Worm (Caenorhabditis elegans) whole organism, L4 larva: ENCODE measurements around the gene ret-1.

ENCODE experiments used
- F49E8.2 ChIP-seq: sonication (generic microtip); optimal IDR thresholded peaks from 2 replicates; lab custom pipeline; 2016; ENCODE audit warnings: missing compliant biosample characterization, mild to moderate bottlenecking, missing genetic modification characterization, borderline replicate concordance
- T20F7.1 ChIP-seq: fragments of 200-800 bp; sonication (Bioruptor generic); optimal IDR thresholded peaks from 2 replicates; lab custom pipeline; 2018; ENCODE audit warnings: mild to moderate bottlenecking, missing genetic modification characterization, missing compliant biosample characterization
- T26A8.4 ChIP-seq: fragments of 200-800 bp; sonication (Bioruptor generic); IDR thresholded peaks from 2 replicates; pipeline ENCODE4 v1.3.6; 2022; ENCODE audit warnings: missing genetic modification characterization, missing compliant biosample characterization
- ZK546.5 ChIP-seq, 2 experiments: sonication (generic microtip); optimal IDR thresholded peaks; 2 replicates each; lab custom pipeline; 2017; ENCODE audit warnings: missing biosample characterization in 2 of 2, missing genetic modification characterization in 2 of 2
- aha-1 ChIP-seq: fragments of 150-350 bp; peaks from one replicate; lab custom pipeline; 2014; ENCODE audit warnings: missing biosample characterization, missing genetic modification characterization
- arid-1 ChIP-seq: fragments of 200-800 bp; sonication (Bioruptor generic); conservative IDR thresholded peaks from 2 replicates; pipeline ENCODE4 v1.3.6; 2022; ENCODE audit warnings: missing genetic modification reagents, missing genetic modification characterization, missing compliant biosample characterization
- attf-4 ChIP-seq: sonication (generic microtip); optimal IDR thresholded peaks from 3 replicates; lab custom pipeline; 2017; ENCODE audit warnings: missing biosample characterization, missing genetic modification characterization
- ceh-20 ChIP-seq: fragments of 200-800 bp; sonication (Bioruptor generic); IDR thresholded peaks from 2 replicates; pipeline ENCODE4 v1.3.6; 2022; ENCODE audit warnings: missing genetic modification reagents, missing genetic modification characterization, missing compliant biosample characterization
- ceh-82 ChIP-seq: sonication (generic microtip); optimal IDR thresholded peaks from 2 replicates; lab custom pipeline; 2017; ENCODE audit warnings: missing biosample characterization, missing genetic modification characterization
- cey-2 ChIP-seq: sonication (generic microtip); optimal IDR thresholded peaks from 3 replicates; lab custom pipeline; 2017; ENCODE audit warnings: missing genetic modification characterization, mild to moderate bottlenecking, missing compliant biosample characterization, antibody characterized with exemption, borderline replicate concordance; ENCODE audit not compliant: insufficient read depth
- ctbp-1 ChIP-seq: fragments of 200-800 bp; sonication (Bioruptor generic); IDR thresholded peaks from 2 replicates; pipeline ENCODE4 v1.3.6; 2022; ENCODE audit warnings: missing genetic modification reagents, missing genetic modification characterization, missing compliant biosample characterization
- daf-12 ChIP-seq: fragments of 150-350 bp; optimal IDR thresholded peaks from 2 replicates; lab custom pipeline; 2014; ENCODE audit warnings: missing biosample characterization, missing genetic modification reagents, missing genetic modification characterization
- daf-16 ChIP-seq, 3 experiments: sonication (generic microtip); optimal IDR thresholded peaks; 2 replicates each; lab custom pipeline; 2016 to 2017; ENCODE audit warnings: missing genetic modification characterization in 3 of 3, missing genetic modification reagents in 3 of 3, mild to moderate bottlenecking in 2 of 3, missing compliant biosample characterization in 2 of 3, missing biosample characterization in 1 of 3, moderate library complexity in 1 of 3
- daf-19 ChIP-seq: fragments of 200-800 bp; sonication (Bioruptor generic); conservative IDR thresholded peaks from 2 replicates; pipeline ENCODE4 v1.3.6; 2022; ENCODE audit warnings: missing genetic modification characterization, missing compliant biosample characterization
- dmd-6 ChIP-seq: fragments of 200-800 bp; sonication (Bioruptor generic); IDR thresholded peaks from 2 replicates; pipeline ENCODE4 v1.3.6; 2022; ENCODE audit warnings: missing genetic modification reagents, missing genetic modification characterization, missing compliant biosample characterization
- dve-1 ChIP-seq: sonication (generic microtip); optimal IDR thresholded peaks from 2 replicates; lab custom pipeline; 2017; ENCODE audit warnings: antibody characterized with exemption, mild to moderate bottlenecking, missing genetic modification characterization, missing compliant biosample characterization; ENCODE audit not compliant: insufficient read depth
- egl-43 ChIP-seq: fragments of 200-800 bp; sonication (Bioruptor generic); IDR thresholded peaks from 2 replicates; pipeline ENCODE4 v1.3.6; 2022; ENCODE audit warnings: missing genetic modification reagents, missing genetic modification characterization, missing compliant biosample characterization
- fkh-10 ChIP-seq: fragments of 150-350 bp; optimal IDR thresholded peaks from 2 replicates; lab custom pipeline; 2014; ENCODE audit warnings: missing biosample characterization, missing genetic modification reagents, missing genetic modification characterization
- fos-1 ChIP-seq: fragments of 150-350 bp; optimal IDR thresholded peaks from 2 replicates; lab custom pipeline; 2014; ENCODE audit warnings: missing biosample characterization, missing genetic modification characterization
- gei-8 ChIP-seq: fragments of 200-800 bp; sonication (Bioruptor generic); optimal IDR thresholded peaks from 2 replicates; lab custom pipeline; 2018; ENCODE audit warnings: mild to moderate bottlenecking, missing genetic modification characterization, missing compliant biosample characterization
- hlh-11 ChIP-seq: fragments of 200-800 bp; sonication (Bioruptor generic); optimal IDR thresholded peaks from 2 replicates; lab custom pipeline; 2018; ENCODE audit warnings: mild to moderate bottlenecking, missing genetic modification characterization, missing compliant biosample characterization
- hlh-30 ChIP-seq: sonication (generic microtip); optimal IDR thresholded peaks from 2 replicates; lab custom pipeline; 2017; ENCODE audit warnings: antibody characterized with exemption, mild to moderate bottlenecking, missing genetic modification characterization, missing compliant biosample characterization; ENCODE audit not compliant: insufficient read depth
- lin-15B ChIP-seq: fragments of 150-350 bp; sonication (generic microtip); optimal IDR thresholded peaks from 3 replicates; lab custom pipeline; 2014; ENCODE audit warnings: missing biosample characterization, missing genetic modification characterization
- lsy-2 ChIP-seq, 2 experiments: fragments of 150-350 bp in 1 of 2; sonication (generic microtip) in 1 of 2; optimal IDR thresholded peaks; 2 replicates each; lab custom pipeline; 2014 to 2017; ENCODE audit warnings: missing biosample characterization in 2 of 2, missing genetic modification characterization in 2 of 2
- madf-5 ChIP-seq, 2 experiments: fragments of 200-800 bp; sonication (Bioruptor generic); IDR thresholded peaks; 2 replicates each; pipeline ENCODE4 v1.3.6; 2022; ENCODE audit warnings: missing compliant biosample characterization in 2 of 2, missing genetic modification characterization in 2 of 2
- madf-9 ChIP-seq: fragments of 200-800 bp; sonication (Bioruptor generic); conservative IDR thresholded peaks from 2 replicates; pipeline ENCODE4 v1.3.6; 2022; ENCODE audit warnings: missing genetic modification reagents, missing genetic modification characterization, missing compliant biosample characterization
- mdt-29 ChIP-seq: fragments of 200-800 bp; sonication (Bioruptor generic); IDR thresholded peaks from 2 replicates; pipeline ENCODE4 v1.3.6; 2022; ENCODE audit warnings: missing genetic modification reagents, missing genetic modification characterization, missing compliant biosample characterization
- mep-1 ChIP-seq: fragments of 150-350 bp; sonication (generic microtip); optimal IDR thresholded peaks from 3 replicates; lab custom pipeline; 2014; ENCODE audit warnings: missing biosample characterization, missing genetic modification characterization
- mxl-2 ChIP-seq: fragments of 200-800 bp; sonication (Bioruptor generic); conservative IDR thresholded peaks from 2 replicates; pipeline ENCODE4 v1.3.6; 2022; ENCODE audit warnings: missing genetic modification reagents, missing genetic modification characterization, missing compliant biosample characterization
- mxl-3 ChIP-seq: fragments of 200-800 bp; sonication (Bioruptor generic); optimal IDR thresholded peaks from 2 replicates; lab custom pipeline; 2018; ENCODE audit warnings: mild to moderate bottlenecking, missing genetic modification characterization, missing compliant biosample characterization
- nhr-10 ChIP-seq: fragments of 150-350 bp; optimal IDR thresholded peaks from 2 replicates; lab custom pipeline; 2014; ENCODE audit warnings: missing biosample characterization, missing genetic modification characterization
- nhr-11 ChIP-seq: fragments of 150-350 bp; optimal IDR thresholded peaks from 2 replicates; lab custom pipeline; 2014; ENCODE audit warnings: missing biosample characterization, missing genetic modification characterization
- nhr-28 ChIP-seq: fragments of 150-350 bp; optimal IDR thresholded peaks from 2 replicates; lab custom pipeline; 2014; ENCODE audit warnings: missing biosample characterization, missing genetic modification characterization
- nhr-42 ChIP-seq: fragments of 200-800 bp; sonication (Bioruptor generic); IDR thresholded peaks from 2 replicates; pipeline ENCODE4 v1.3.6; 2022; ENCODE audit warnings: missing genetic modification characterization, missing compliant biosample characterization
- nhr-48 ChIP-seq: sonication (generic microtip); optimal IDR thresholded peaks from 2 replicates; lab custom pipeline; 2016; ENCODE audit warnings: mild to moderate bottlenecking, missing genetic modification characterization, missing compliant biosample characterization
- nhr-6 ChIP-seq: fragments of 150-350 bp; optimal IDR thresholded peaks from 2 replicates; lab custom pipeline; 2014; ENCODE audit warnings: missing biosample characterization, missing genetic modification characterization
- nhr-76 ChIP-seq: fragments of 150-350 bp; optimal IDR thresholded peaks from 2 replicates; lab custom pipeline; 2014; ENCODE audit warnings: missing biosample characterization, missing genetic modification characterization
- pha-4 ChIP-seq, 2 experiments: fragments of 150-350 bp in 1 of 2; fragments of 200-800 bp in 1 of 2; sonication (Bioruptor generic) in 1 of 2; IDR thresholded peaks in 1 of 2; optimal IDR thresholded peaks in 1 of 2; 2 replicates each; pipeline versions ENCODE4 v1.3.6 to Lab custom; 2014 to 2022; ENCODE audit warnings: missing genetic modification characterization in 2 of 2, missing genetic modification reagents in 2 of 2, missing biosample characterization in 1 of 2, missing compliant biosample characterization in 1 of 2
- php-3 ChIP-seq: fragments of 200-800 bp; sonication (Bioruptor generic); IDR thresholded peaks from 2 replicates; pipeline ENCODE4 v1.3.6; 2022; ENCODE audit warnings: missing genetic modification reagents, missing genetic modification characterization, missing compliant biosample characterization
- pqm-1 ChIP-seq: sonication (generic microtip); optimal IDR thresholded peaks from 2 replicates; lab custom pipeline; 2017; ENCODE audit warnings: missing biosample characterization, missing genetic modification characterization
- rbr-2 ChIP-seq: sonication (generic microtip); optimal IDR thresholded peaks from 2 replicates; lab custom pipeline; 2016; ENCODE audit warnings: missing genotype, missing genetic modification characterization, missing compliant biosample characterization
- tag-97 ChIP-seq: fragments of 200-800 bp; sonication (Bioruptor generic); IDR thresholded peaks from 2 replicates; pipeline ENCODE4 v1.3.6; 2022; ENCODE audit warnings: missing genetic modification characterization, missing compliant biosample characterization
- tra-1 ChIP-seq: fragments of 200-800 bp; sonication (Bioruptor generic); IDR thresholded peaks from 2 replicates; pipeline ENCODE4 v1.3.6; 2022; ENCODE audit warnings: missing genetic modification reagents, missing genetic modification characterization, missing compliant biosample characterization
- zfp-3 ChIP-seq: fragments of 200-800 bp; sonication (Bioruptor generic); conservative IDR thresholded peaks from 2 replicates; pipeline ENCODE4 v1.3.6; 2022; ENCODE audit warnings: missing genetic modification reagents, missing genetic modification characterization, missing compliant biosample characterization

Gene ret-1

DNA sequence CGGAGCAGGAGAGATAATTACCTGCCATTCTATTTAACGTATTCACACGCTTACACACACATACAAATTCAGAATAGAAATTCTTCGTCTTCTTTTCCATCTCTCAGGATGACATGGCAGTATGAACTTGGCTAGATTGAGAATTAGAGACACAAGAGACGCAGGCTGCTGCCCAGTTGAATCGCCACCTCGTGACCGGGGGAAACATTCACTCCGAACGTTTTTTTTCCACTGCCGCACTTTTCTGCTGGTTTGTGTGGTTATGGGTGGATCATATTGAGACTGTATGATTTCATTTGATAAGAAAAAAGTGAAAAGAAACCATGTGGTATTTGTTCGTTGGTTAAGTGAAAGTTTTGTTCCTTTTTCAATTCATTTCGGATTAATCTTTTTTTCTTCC is 2.4 kb upstream of the ret-1 start (continued):
- TF ChIP-seq nhr-76 (tag; lab: Kevin White, UChicago) (no peak), hlh-11 (tag; lab: Kevin White, UChicago) (peak; percentile 97), tra-1 (GFP tag; lab: Robert Waterston, UW) (peak; percentile 86), hlh-30 (tag; lab: Kevin White, UChicago) (peak; percentile 98), nhr-6 (tag; lab: Kevin White, UChicago) (peak; percentile 24), tag-97 (GFP tag; lab: Robert Waterston, UW) (no peak), lin-15B (tag; lab: Kevin White, UChicago) (no peak), pha-4 (GFP tag; IDR thresholded peaks at IDR 0.05; lab: Robert Waterston, UW) (no peak), pha-4 (tag; optimal IDR thresholded peaks at IDR 0.05; lab: Kevin White, UChicago) (peak; percentile 67), ZK546.5 (tag; optimal IDR thresholded peaks at IDR 0.05; lab: Kevin White, UChicago) (no peak), fos-1 (tag; lab: Kevin White, UChicago) (no peak)

DNA sequence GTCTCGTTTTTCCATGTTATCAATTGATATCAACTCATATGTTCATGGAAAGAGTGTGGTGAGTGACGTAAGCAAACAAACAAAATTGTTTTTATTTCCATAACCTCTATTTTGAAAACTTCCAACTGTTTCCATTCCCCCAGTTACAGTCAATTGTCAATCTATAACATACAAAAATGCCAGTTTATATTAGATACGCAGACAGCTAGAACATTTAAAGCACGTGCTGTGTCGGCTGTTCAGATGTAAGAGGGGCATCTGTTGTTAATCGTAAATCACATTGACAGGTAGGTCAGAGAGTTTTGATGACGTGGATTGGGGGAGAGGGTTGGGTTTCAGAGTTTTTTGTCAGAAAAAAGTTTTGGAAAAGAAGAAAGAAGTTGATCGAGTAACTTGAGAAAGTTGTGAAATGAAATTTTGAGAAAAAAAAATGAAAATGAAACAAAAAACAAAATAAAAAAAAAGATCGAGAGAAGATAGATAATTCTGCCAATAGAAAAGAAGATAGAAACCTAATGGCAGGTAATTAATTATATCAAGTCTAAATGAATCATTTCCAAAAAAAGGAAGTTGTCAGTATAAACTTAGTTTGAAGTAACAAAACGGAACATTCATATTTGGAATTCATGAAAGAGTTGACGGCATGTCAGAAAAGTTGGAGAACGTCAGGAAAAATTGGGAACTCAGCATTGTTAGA is 1.4 kb upstream of the ret-1 start:
- TF ChIP-seq attf-4 (tag; lab: Kevin White, UChicago) (no peak), T20F7.1 (GFP tag; lab: Kevin White, UChicago) (peak; percentile 69), ceh-82 (tag; lab: Kevin White, UChicago) (no peak), dve-1 (tag; lab: Kevin White, UChicago) (peak; percentile 95), ctbp-1 (peak; percentile 35; the same call in 1 of the 2 replicates), rbr-2 (peak; percentile 24), fkh-10 (GFP tag; lab: Kevin White, UChicago) (no peak), daf-16 (GFP tag; optimal IDR thresholded peaks at IDR 0.05; lab: Kevin White, UChicago) (peak in 1 of 2 experiments; percentile 52), daf-16 (tag; optimal IDR thresholded peaks at IDR 0.05; lab: Kevin White, UChicago) (peak; percentile 93), arid-1 (no peak), cey-2 (tag; lab: Kevin White, UChicago) (peak; percentile 85), php-3 (GFP tag; lab: Robert Waterston, UW) (peak; percentile 90), mxl-3 (GFP tag; lab: Kevin White, UChicago) (peak; percentile 84), nhr-10 (tag; lab: Kevin White, UChicago) (no peak), tra-1 (GFP tag; lab: Robert Waterston, UW) (peak; percentile 90), nhr-6 (tag; lab: Kevin White, UChicago) (peak; percentile 38), daf-12 (tag; lab: Kevin White, UChicago) (no peak), pha-4 (GFP tag; IDR thresholded peaks at IDR 0.05; lab: Robert Waterston, UW) (0 out of 2 replicates have a peak, but pooled peaks have one; percentile 8), pha-4 (tag; optimal IDR thresholded peaks at IDR 0.05; lab: Kevin White, UChicago) (peak; percentile 53), nhr-28 (tag; lab: Kevin White, UChicago) (peak; percentile 75), mdt-29 (GFP tag; lab: Robert Waterston, UW) (peak; percentile 87), dmd-6 (GFP tag; lab: Robert Waterston, UW) (peak; percentile 84), nhr-42 (GFP tag; lab: Robert Waterston, UW) (no peak), gei-8 (GFP tag; lab: Kevin White, UChicago) (peak; percentile 43), mep-1 (peak; percentile 75), ZK546.5 (tag; optimal IDR thresholded peaks at IDR 0.05; lab: Kevin White, UChicago) (no peak), aha-1 (tag; lab: Kevin White, UChicago) (peak; percentile 75), hlh-11 (tag; lab: Kevin White, UChicago) (peak; percentile 96), F49E8.2 (no peak), lsy-2 (tag; optimal IDR thresholded peaks at IDR 0.05; lab: Kevin White, UChicago) (peak in 1 of 2 experiments; percentile 67), madf-5 (GFP tag; IDR thresholded peaks at IDR 0.05; lab: Robert Waterston, UW) (no peak), mxl-2 (GFP tag; lab: Robert Waterston, UW) (0 out of 2 replicates have a peak, but pooled peaks have one; percentile 43), T26A8.4 (peak; percentile 53), nhr-76 (tag; lab: Kevin White, UChicago) (no peak), ceh-20 (GFP tag; lab: Robert Waterston, UW) (peak; percentile 96), egl-43 (GFP tag; lab: Robert Waterston, UW) (no peak), zfp-3 (GFP tag; lab: Robert Waterston, UW) (no peak), pqm-1 (tag; lab: Kevin White, UChicago) (no peak), daf-19 (no peak), lin-15B (tag; lab: Kevin White, UChicago) (no peak), nhr-48 (tag; lab: Kevin White, UChicago) (peak; percentile 67), madf-9 (GFP tag; lab: Robert Waterston, UW) (0 out of 2 replicates have a peak, but pooled peaks have one; percentile 8), nhr-11 (tag; lab: Kevin White, UChicago) (peak; percentile 73)
